Worm (Caenorhabditis elegans): ENCODE data around the gene svh-11.

- no peak for TF ChIP-seq ama-1 (optimal IDR thresholded peaks at IDR 0.05)
- TF ChIP-seq pha-4 (GFP tag; IDR thresholded peaks at IDR 0.05): no peak
- TF ChIP-seq pha-4 (tag; optimal IDR thresholded peaks at IDR 0.05): no peak
- no peak for TF ChIP-seq unc-39 (tag; optimal IDR thresholded peaks at IDR 0.05)
- no peak for TF ChIP-seq unc-130 (GFP tag; optimal IDR thresholded peaks at IDR 0.05)
- no peak for TF ChIP-seq D1046.2 (GFP tag; IDR thresholded peaks at IDR 0.05)
- TF ChIP-seq F26F4.8 (GFP tag; conservative IDR thresholded peaks at IDR 0.05): no peak
- TF ChIP-seq lin-13 (GFP tag; optimal IDR thresholded peaks at IDR 0.05): no peak
- TF ChIP-seq unc-62 (GFP tag; optimal IDR thresholded peaks at IDR 0.05 in 1 of 2): no peak
- TF ChIP-seq unc-62 (tag; optimal IDR thresholded peaks at IDR 0.05): no peak
- no peak for TF ChIP-seq nhr-77 (tag; optimal IDR thresholded peaks at IDR 0.05)
- no peak for TF ChIP-seq dpl-1 (GFP tag; optimal IDR thresholded peaks at IDR 0.05)
- peak; percentile 37 for TF ChIP-seq nhr-28 (tag; optimal IDR thresholded peaks at IDR 0.05)
- TF ChIP-seq egl-27 (tag; optimal IDR thresholded peaks at IDR 0.05): no peak
- TF ChIP-seq snpc-4 (tag; optimal IDR thresholded peaks at IDR 0.05): no peak
- TF ChIP-seq nhr-76 (tag; optimal IDR thresholded peaks at IDR 0.05): no peak
These were observed 5.7 kb upstream of the svh-11 start, which contains the start of gene cyp-32B1 for ce11 chrV:2201240-2201639.

Measured in whole organism, L4 larva.